Worm (Caenorhabditis elegans): Measurements from ENCODE around the gene Y69A2AR.18.

- TF ChIP-seq dao-5 (tag; optimal IDR thresholded peaks at IDR 0.05) (no peak), him-1 (tag; optimal IDR thresholded peaks at IDR 0.05) (no peak)
Measured at ce11 chrIV:2496084-2496483, 549 bp downstream of the Y69A2AR.18 start.

Data from whole organism, L4/young adult.